Fruit fly (Drosophila melanogaster): ENCODE data around the gene Mybbp1A.

Mybbp1A gene

dm6 chrX:656380-656925 is 26.9 kb downstream of the Mybbp1A start:
- TF ChIP-seq CG17801 (GFP tag; optimal IDR thresholded peaks at IDR 0.05; ENCODE audit: partially characterized antibody) = peak; percentile 10

- peak; percentile 45 for TF ChIP-seq CG17801 (GFP tag; optimal IDR thresholded peaks at IDR 0.05; ENCODE audit: partially characterized antibody)
Observed at dm6 chrX:658021-658420, 28.4 kb downstream of the Mybbp1A start.

DNA sequence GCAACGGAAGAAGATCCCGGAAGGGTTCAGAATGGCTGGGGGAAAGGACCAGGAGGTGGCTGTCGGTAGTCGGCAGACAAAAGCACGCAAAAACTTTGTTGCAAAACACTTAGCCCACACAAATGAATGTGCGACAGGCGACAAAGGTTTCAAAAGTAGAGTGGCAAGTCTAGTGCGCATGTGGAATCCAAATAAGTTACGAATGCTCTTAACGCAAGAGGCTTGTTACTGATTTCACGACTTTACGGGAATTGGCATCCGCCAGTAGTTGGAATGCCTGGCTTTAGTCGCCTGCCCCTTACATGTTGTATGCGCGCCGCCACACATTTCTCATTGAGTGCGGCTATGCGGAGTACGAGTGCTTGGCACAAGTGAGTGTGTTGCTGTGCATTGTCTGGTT is 48.9 kb downstream of the Mybbp1A start:
- no peak for TF ChIP-seq CG17801 (GFP tag; optimal IDR thresholded peaks at IDR 0.05; ENCODE audit: partially characterized antibody)
